Worm (Caenorhabditis elegans) whole organism, early embryonic: ENCODE measurements around the gene F40F8.12.

ENCODE experiments used
- B0310.2 ChIP-seq: sonication (generic microtip); optimal IDR thresholded peaks from 2 replicates; lab custom pipeline; 2016; ENCODE audit warnings: mild to moderate bottlenecking, missing genetic modification characterization, missing compliant biosample characterization
- F13C5.2 ChIP-seq: sonication (generic microtip); optimal IDR thresholded peaks from 2 replicates; lab custom pipeline; 2017; ENCODE audit warnings: mild to moderate bottlenecking, missing genetic modification characterization, inconsistent platforms, missing compliant biosample characterization
- aly-1 ChIP-seq: sonication (generic microtip); optimal IDR thresholded peaks from 2 replicates; lab custom pipeline; 2016; ENCODE audit warnings: missing genetic modification characterization, missing compliant biosample characterization
- ama-1 ChIP-seq: fragments of 150-350 bp; optimal IDR thresholded peaks from 2 replicates; lab custom pipeline; 2014
- ceh-13 ChIP-seq: fragments of 200-800 bp; sonication (Bioruptor generic); optimal IDR thresholded peaks from 2 replicates; lab custom pipeline; 2018; ENCODE audit warnings: mild to moderate bottlenecking, missing genetic modification characterization, missing compliant biosample characterization
- ceh-36 ChIP-seq: sonication (generic microtip); optimal IDR thresholded peaks from 2 replicates; lab custom pipeline; 2016; ENCODE audit warnings: missing genetic modification characterization, inconsistent platforms, missing compliant biosample characterization
- ets-7 ChIP-seq: sonication (generic microtip); optimal IDR thresholded peaks from 2 replicates; lab custom pipeline; 2016; ENCODE audit warnings: missing genotype, missing genetic modification characterization, missing compliant biosample characterization
- flt-1 ChIP-seq: fragments of 200-800 bp; sonication (Bioruptor generic); IDR thresholded peaks from 2 replicates; pipeline ENCODE4 v1.3.6; 2022; ENCODE audit warnings: missing genetic modification characterization, missing compliant biosample characterization
- hmbx-1 ChIP-seq: sonication (generic microtip); optimal IDR thresholded peaks from 2 replicates; lab custom pipeline; 2016; ENCODE audit warnings: mild to moderate bottlenecking, missing genetic modification characterization, missing compliant biosample characterization
- hmg-4 ChIP-seq: fragments of 200-800 bp; sonication (Bioruptor generic); optimal IDR thresholded peaks from 2 replicates; lab custom pipeline; 2018; ENCODE audit warnings: mild to moderate bottlenecking, missing genetic modification characterization, missing compliant biosample characterization
- hnd-1 ChIP-seq: sonication (generic microtip); optimal IDR thresholded peaks from 2 replicates; lab custom pipeline; 2016; ENCODE audit warnings: missing genetic modification characterization, missing compliant biosample characterization
- pes-1 ChIP-seq: fragments of 200-800 bp; sonication (Bioruptor generic); IDR thresholded peaks from 2 replicates; pipeline ENCODE4 v1.3.6; 2022; ENCODE audit warnings: missing genetic modification reagents, missing genetic modification characterization, missing compliant biosample characterization
- scrt-1 ChIP-seq: fragments of 200-800 bp; sonication (Bioruptor generic); IDR thresholded peaks from 2 replicates; pipeline ENCODE4 v1.3.6; 2022; ENCODE audit warnings: missing genetic modification characterization, missing compliant biosample characterization
- sea-1 ChIP-seq: fragments of 200-800 bp; sonication (Bioruptor generic); conservative IDR thresholded peaks from 2 replicates; pipeline ENCODE4 v1.3.6; 2022; ENCODE audit warnings: missing genetic modification characterization, missing compliant biosample characterization
- tbx-11 ChIP-seq: fragments of 200-800 bp; sonication (Bioruptor generic); IDR thresholded peaks from 2 replicates; pipeline ENCODE4 v1.3.6; 2022; ENCODE audit warnings: missing genetic modification characterization, missing compliant biosample characterization
- tbx-37 ChIP-seq: fragments of 200-800 bp; sonication (Bioruptor generic); conservative IDR thresholded peaks from 2 replicates; pipeline ENCODE4 v1.3.6; 2022; ENCODE audit warnings: missing genetic modification reagents, missing genetic modification characterization, missing compliant biosample characterization
- tra-4 ChIP-seq: sonication (generic microtip); optimal IDR thresholded peaks from 2 replicates; lab custom pipeline; 2017; ENCODE audit warnings: missing genetic modification characterization, missing compliant biosample characterization

Gene F40F8.12

ce11 chrII:11161675-11162074, 32.1 kb downstream of the F40F8.12 start:
- TF ChIP-seq tbx-37 (GFP tag; lab: Robert Waterston, UW) (no peak), tra-4 (no peak), ceh-36 (tag; lab: Kevin White, UChicago) (no peak), hmbx-1 (tag; lab: Kevin White, UChicago) (no peak), ama-1 (lab: Kevin White, UChicago) (no peak), ets-7 (no peak), tbx-11 (GFP tag; lab: Robert Waterston, UW) (no peak), scrt-1 (GFP tag; lab: Robert Waterston, UW) (no peak), ceh-13 (GFP tag; lab: Kevin White, UChicago) (no peak), pes-1 (no peak), B0310.2 (tag; lab: Kevin White, UChicago) (no peak), hnd-1 (tag; lab: Kevin White, UChicago) (no peak), sea-1 (GFP tag; lab: Robert Waterston, UW) (no peak), flt-1 (no peak), F13C5.2 (tag; lab: Kevin White, UChicago) (no peak)

ce11 chrII:11162390-11162789, 32.8 kb downstream of the F40F8.12 start, which contains the start of gene ptr-13:
ptr-13 (minus strand) TSS chrII:11162481.
- TF ChIP-seq tbx-37 (GFP tag; lab: Robert Waterston, UW) = no peak
- TF ChIP-seq F13C5.2 (tag; lab: Kevin White, UChicago) = no peak

- no peak for TF ChIP-seq ceh-36 (tag; lab: Kevin White, UChicago)
- TF ChIP-seq hmbx-1 (tag; lab: Kevin White, UChicago) = no peak
- TF ChIP-seq tra-4 = no peak
- no peak for TF ChIP-seq flt-1
- TF ChIP-seq scrt-1 (GFP tag; lab: Robert Waterston, UW) = no peak
- TF ChIP-seq tbx-37 (GFP tag; lab: Robert Waterston, UW) = no peak
- no peak for TF ChIP-seq sea-1 (GFP tag; lab: Robert Waterston, UW)
- TF ChIP-seq F13C5.2 (tag; lab: Kevin White, UChicago) = no peak
- TF ChIP-seq hnd-1 (tag; lab: Kevin White, UChicago) = no peak
- TF ChIP-seq ceh-13 (GFP tag; lab: Kevin White, UChicago) = no peak
Observed at ce11 chrII:11163291-11163690, 33.7 kb downstream of the F40F8.12 start.

ce11 chrII:11166414-11166813, 36.8 kb downstream of the F40F8.12 start:
- TF ChIP-seq ceh-36 (tag; lab: Kevin White, UChicago) (no peak), hnd-1 (tag; lab: Kevin White, UChicago) (no peak), pes-1 (peak; percentile 49; the same call in 1 of the 2 replicates)

- TF ChIP-seq flt-1 = no peak
- no peak for TF ChIP-seq ama-1 (lab: Kevin White, UChicago)
- peak; percentile 38 for TF ChIP-seq hmg-4
- TF ChIP-seq sea-1 (GFP tag; lab: Robert Waterston, UW) = no peak
- TF ChIP-seq ceh-36 (tag; lab: Kevin White, UChicago) = no peak
- TF ChIP-seq ceh-13 (GFP tag; lab: Kevin White, UChicago) = no peak
- no peak for TF ChIP-seq tbx-37 (GFP tag; lab: Robert Waterston, UW)
- no peak for TF ChIP-seq hnd-1 (tag; lab: Kevin White, UChicago)
Observed at ce11 chrII:11167039-11167438, 37.4 kb downstream of the F40F8.12 start.

- TF ChIP-seq B0310.2 (tag; lab: Kevin White, UChicago) = no peak
- no peak for TF ChIP-seq hmg-4
- TF ChIP-seq sea-1 (GFP tag; lab: Robert Waterston, UW) = no peak
- no peak for TF ChIP-seq tbx-11 (GFP tag; lab: Robert Waterston, UW)
- TF ChIP-seq F13C5.2 (tag; lab: Kevin White, UChicago) = no peak
- TF ChIP-seq hmbx-1 (tag; lab: Kevin White, UChicago) = no peak
- no peak for TF ChIP-seq tra-4
Observed at ce11 chrII:11175347-11175746, 45.7 kb downstream of the F40F8.12 start.

ce11 chrII:11176441-11176840, 46.8 kb downstream of the F40F8.12 start:
- TF ChIP-seq scrt-1 (GFP tag; lab: Robert Waterston, UW) (no peak), flt-1 (no peak), B0310.2 (tag; lab: Kevin White, UChicago) (no peak), tbx-11 (GFP tag; lab: Robert Waterston, UW) (no peak), ceh-36 (tag; lab: Kevin White, UChicago) (no peak), ets-7 (no peak), ceh-13 (GFP tag; lab: Kevin White, UChicago) (no peak), pes-1 (no peak), hmbx-1 (tag; lab: Kevin White, UChicago) (no peak), hmg-4 (no peak), F13C5.2 (tag; lab: Kevin White, UChicago) (no peak), sea-1 (GFP tag; lab: Robert Waterston, UW) (no peak), aly-1 (tag; lab: Kevin White, UChicago) (no peak), ama-1 (lab: Kevin White, UChicago) (no peak), tbx-37 (GFP tag; lab: Robert Waterston, UW) (no peak), hnd-1 (tag; lab: Kevin White, UChicago) (no peak), tra-4 (no peak)

ce11 chrII:11177376-11177775, 47.8 kb downstream of the F40F8.12 start, which contains the start of gene F37H8.6:
F37H8.6 (minus strand) TSS chrII:11177476.
- no peak for TF ChIP-seq ceh-13 (GFP tag; lab: Kevin White, UChicago)
- TF ChIP-seq tbx-37 (GFP tag; lab: Robert Waterston, UW) = no peak
- TF ChIP-seq ceh-36 (tag; lab: Kevin White, UChicago) = no peak
- no peak for TF ChIP-seq hmg-4
- TF ChIP-seq hmbx-1 (tag; lab: Kevin White, UChicago) = no peak
- TF ChIP-seq pes-1 = no peak
